Worm (Caenorhabditis elegans) whole organism, late embryonic: ENCODE measurements around the gene egl-21.

ENCODE experiments used
- C08G9.2 ChIP-seq: sonication (generic microtip); optimal IDR thresholded peaks from 2 replicates; lab custom pipeline; 2016; ENCODE audit warnings: mild to moderate bottlenecking, missing genetic modification characterization, moderate library complexity, missing compliant biosample characterization
- C38D4.7 ChIP-seq: fragments of 200-800 bp; sonication (Bioruptor generic); optimal IDR thresholded peaks from 2 replicates; lab custom pipeline; 2018; ENCODE audit warnings: mild to moderate bottlenecking, missing genetic modification characterization, moderate library complexity, missing compliant biosample characterization
- F13H6.1 ChIP-seq: sonication (generic microtip); optimal IDR thresholded peaks from 2 replicates; lab custom pipeline; 2016; ENCODE audit warnings: missing genetic modification characterization, missing compliant biosample characterization
- K02D7.2 ChIP-seq: sonication (generic microtip); optimal IDR thresholded peaks from 2 replicates; lab custom pipeline; 2017; ENCODE audit warnings: mild to moderate bottlenecking, missing genetic modification characterization, missing compliant biosample characterization
- Y22D7AL.16 ChIP-seq: sonication (generic microtip); optimal IDR thresholded peaks from 2 replicates; lab custom pipeline; 2016; ENCODE audit warnings: missing genetic modification characterization, missing compliant biosample characterization
- ama-1 ChIP-seq: fragments of 150-350 bp; optimal IDR thresholded peaks from 2 replicates; lab custom pipeline; 2014
- ceh-14 ChIP-seq: sonication (generic microtip); optimal IDR thresholded peaks from 2 replicates; lab custom pipeline; 2016; ENCODE audit warnings: missing genotype, missing genetic modification characterization, missing compliant biosample characterization
- ceh-19 ChIP-seq: fragments of 200-800 bp; sonication (Bioruptor generic); optimal IDR thresholded peaks from 2 replicates; lab custom pipeline; 2018; ENCODE audit warnings: mild to moderate bottlenecking, missing genetic modification characterization, missing compliant biosample characterization
- ceh-2 ChIP-seq: sonication (generic microtip); optimal IDR thresholded peaks from 2 replicates; lab custom pipeline; 2016; ENCODE audit warnings: missing genotype, missing genetic modification characterization, missing compliant biosample characterization
- ceh-22 ChIP-seq: sonication (generic microtip); optimal IDR thresholded peaks from 2 replicates; lab custom pipeline; 2017; ENCODE audit warnings: missing biosample characterization, missing genetic modification characterization
- ceh-31 ChIP-seq: sonication (generic microtip); optimal IDR thresholded peaks from 2 replicates; lab custom pipeline; 2016; ENCODE audit warnings: missing genetic modification characterization, missing compliant biosample characterization
- ceh-34 ChIP-seq: sonication (generic microtip); optimal IDR thresholded peaks from 2 replicates; lab custom pipeline; 2016; ENCODE audit warnings: mild to moderate bottlenecking, missing genetic modification characterization, missing compliant biosample characterization
- ceh-45 ChIP-seq: fragments of 200-800 bp; sonication (Bioruptor generic); IDR thresholded peaks from 2 replicates; pipeline ENCODE4 v1.3.6; 2022; ENCODE audit warnings: missing genetic modification reagents, missing genetic modification characterization, missing compliant biosample characterization
- ceh-48 ChIP-seq: sonication (generic microtip); optimal IDR thresholded peaks from 2 replicates; lab custom pipeline; 2016; ENCODE audit warnings: missing genetic modification characterization, inconsistent platforms, missing compliant biosample characterization
- ceh-6 ChIP-seq: fragments of 200-800 bp; sonication (Bioruptor generic); optimal IDR thresholded peaks from 2 replicates; lab custom pipeline; 2018; ENCODE audit warnings: mild to moderate bottlenecking, missing genetic modification characterization, missing compliant biosample characterization
- che-1 ChIP-seq: sonication (generic microtip); optimal IDR thresholded peaks from 2 replicates; lab custom pipeline; 2016; ENCODE audit warnings: mild to moderate bottlenecking, missing genetic modification characterization, missing compliant biosample characterization
- elt-2 ChIP-seq: sonication (generic microtip); optimal IDR thresholded peaks from 2 replicates; lab custom pipeline; 2016; ENCODE audit warnings: missing genetic modification reagents, missing genetic modification characterization, missing compliant biosample characterization
- elt-4 ChIP-seq: sonication (generic microtip); optimal IDR thresholded peaks from 2 replicates; lab custom pipeline; 2016; ENCODE audit warnings: missing genetic modification characterization, missing compliant biosample characterization
- ets-4 ChIP-seq: sonication (generic microtip); optimal IDR thresholded peaks from 2 replicates; lab custom pipeline; 2016; ENCODE audit warnings: missing genetic modification characterization, missing compliant biosample characterization
- gmeb-2 ChIP-seq: sonication (generic microtip); optimal IDR thresholded peaks from 2 replicates; lab custom pipeline; 2016; ENCODE audit warnings: missing genetic modification characterization, inconsistent platforms, missing compliant biosample characterization
- hlh-13 ChIP-seq: fragments of 200-800 bp; sonication (Bioruptor generic); optimal IDR thresholded peaks from 2 replicates; lab custom pipeline; 2018; ENCODE audit warnings: mild to moderate bottlenecking, missing genetic modification characterization, missing compliant biosample characterization
- hlh-6 ChIP-seq: sonication (generic microtip); optimal IDR thresholded peaks from 2 replicates; lab custom pipeline; 2016; ENCODE audit warnings: missing genotype, missing genetic modification characterization, missing compliant biosample characterization
- hlh-8 ChIP-seq: sonication (generic microtip); optimal IDR thresholded peaks from 2 replicates; lab custom pipeline; 2016; ENCODE audit warnings: missing genotype, missing genetic modification characterization, missing compliant biosample characterization
- lin-11 ChIP-seq: fragments of 200-800 bp; sonication (Bioruptor generic); optimal IDR thresholded peaks from 2 replicates; lab custom pipeline; 2018; ENCODE audit warnings: mild to moderate bottlenecking, missing genetic modification characterization, missing compliant biosample characterization
- madf-2 ChIP-seq: sonication (generic microtip); optimal IDR thresholded peaks from 2 replicates; lab custom pipeline; 2017; ENCODE audit warnings: missing genetic modification characterization, missing compliant biosample characterization
- mec-3 ChIP-seq: sonication (generic microtip); optimal IDR thresholded peaks from 2 replicates; lab custom pipeline; 2016; ENCODE audit warnings: borderline replicate concordance, missing genetic modification characterization, missing compliant biosample characterization
- nfya-1 ChIP-seq: sonication (generic microtip); optimal IDR thresholded peaks from 2 replicates; lab custom pipeline; 2017; ENCODE audit warnings: missing genetic modification characterization, mild to moderate bottlenecking, missing compliant biosample characterization, antibody characterized with exemption, moderate library complexity
- nhr-232 ChIP-seq: sonication (generic microtip); optimal IDR thresholded peaks from 2 replicates; lab custom pipeline; 2016; ENCODE audit warnings: missing genetic modification characterization, missing compliant biosample characterization
- npax-4 ChIP-seq: sonication (generic microtip); optimal IDR thresholded peaks from 2 replicates; lab custom pipeline; 2016; ENCODE audit warnings: missing genetic modification characterization, missing compliant biosample characterization
- pag-3 ChIP-seq: sonication (generic microtip); optimal IDR thresholded peaks from 2 replicates; lab custom pipeline; 2016; ENCODE audit warnings: missing compliant biosample characterization, missing genetic modification characterization, borderline replicate concordance
- pat-9 ChIP-seq: fragments of 200-800 bp; sonication (Bioruptor generic); optimal IDR thresholded peaks from 2 replicates; lab custom pipeline; 2018; ENCODE audit warnings: mild to moderate bottlenecking, missing genetic modification characterization, moderate library complexity, missing compliant biosample characterization
- pax-1 ChIP-seq: fragments of 150-350 bp; optimal IDR thresholded peaks from 2 replicates; lab custom pipeline; 2014; ENCODE audit warnings: missing biosample characterization, missing genetic modification characterization
- ref-2 ChIP-seq: sonication (generic microtip); optimal IDR thresholded peaks from 2 replicates; lab custom pipeline; 2016; ENCODE audit warnings: missing genetic modification characterization, missing compliant biosample characterization
- rnt-1 ChIP-seq: sonication (generic microtip); optimal IDR thresholded peaks from 2 replicates; lab custom pipeline; 2016; ENCODE audit warnings: missing genetic modification characterization, missing compliant biosample characterization
- sdc-2 ChIP-seq: sonication (generic microtip); optimal IDR thresholded peaks from 2 replicates; lab custom pipeline; 2016; ENCODE audit warnings: missing genotype, missing genetic modification characterization, missing compliant biosample characterization
- sox-4 ChIP-seq: sonication (generic microtip); optimal IDR thresholded peaks from 2 replicates; lab custom pipeline; 2017; ENCODE audit warnings: mild to moderate bottlenecking, missing genetic modification characterization, inconsistent platforms, missing compliant biosample characterization
- syd-9 ChIP-seq: sonication (generic microtip); optimal IDR thresholded peaks from 2 replicates; lab custom pipeline; 2016; ENCODE audit warnings: mild to moderate bottlenecking, missing genetic modification characterization, moderate library complexity, missing compliant biosample characterization
- tbx-2 ChIP-seq: sonication (generic microtip); optimal IDR thresholded peaks from 2 replicates; lab custom pipeline; 2016; ENCODE audit warnings: missing genetic modification characterization, missing compliant biosample characterization
- ttx-3 ChIP-seq: sonication (generic microtip); optimal IDR thresholded peaks from 2 replicates; lab custom pipeline; 2016; ENCODE audit warnings: missing genetic modification reagents, missing genetic modification characterization, missing compliant biosample characterization
- unc-86 ChIP-seq: sonication (generic microtip); optimal IDR thresholded peaks from 2 replicates; lab custom pipeline; 2016; ENCODE audit warnings: missing genetic modification characterization, missing compliant biosample characterization
- zip-5 ChIP-seq: sonication (generic microtip); optimal IDR thresholded peaks from 2 replicates; lab custom pipeline; 2016; ENCODE audit warnings: missing genetic modification characterization, missing compliant biosample characterization

egl-21 gene

DNA sequence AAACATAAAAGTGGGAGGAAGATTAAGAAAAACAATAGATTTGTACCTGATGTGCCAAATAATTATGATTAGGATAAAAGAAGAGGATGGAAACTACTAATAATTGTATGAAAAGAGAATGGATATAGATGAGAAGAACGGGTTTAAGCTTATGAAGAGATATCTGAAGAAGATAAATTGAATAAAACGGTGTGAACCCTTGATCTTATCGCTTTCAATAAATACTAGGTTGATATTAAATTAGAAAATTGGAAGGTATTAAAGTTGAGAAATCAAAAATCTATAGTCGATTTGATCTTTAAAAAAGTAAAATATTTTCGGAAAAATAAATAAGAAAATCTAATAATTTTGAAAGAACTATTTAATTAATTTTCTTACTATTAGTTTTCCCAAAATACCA, 31.8 kb downstream of the egl-21 start, which contains the start of gene F13B12.4:
F13B12.4 (minus strand) TSS at position 101 of the 400 bp plus-strand sequence.
- no peak for TF ChIP-seq ceh-34 (tag; lab: Kevin White, UChicago)
- TF ChIP-seq mec-3 (tag; lab: Kevin White, UChicago): no peak
- no peak for TF ChIP-seq ttx-3 (tag; lab: Kevin White, UChicago)
- TF ChIP-seq elt-4 (tag; lab: Kevin White, UChicago): no peak
- TF ChIP-seq rnt-1 (tag; lab: Kevin White, UChicago): no peak
- TF ChIP-seq ceh-6 (GFP tag; lab: Kevin White, UChicago): no peak
- TF ChIP-seq pax-1 (tag; lab: Kevin White, UChicago): no peak
- TF ChIP-seq madf-2 (tag; lab: Kevin White, UChicago): no peak
- no peak for TF ChIP-seq C38D4.7
- TF ChIP-seq npax-4: no peak
- no peak for TF ChIP-seq zip-5 (tag; lab: Kevin White, UChicago)
- TF ChIP-seq Y22D7AL.16 (tag; lab: Kevin White, UChicago): no peak
- TF ChIP-seq unc-86 (tag; lab: Kevin White, UChicago): no peak
- no peak for TF ChIP-seq sox-4
- TF ChIP-seq hlh-8 (tag; lab: Kevin White, UChicago): no peak
- no peak for TF ChIP-seq C08G9.2 (tag; lab: Kevin White, UChicago)

- TF ChIP-seq ceh-6 (GFP tag; lab: Kevin White, UChicago): no peak
- no peak for TF ChIP-seq ceh-48 (tag; lab: Kevin White, UChicago)
These were observed 38.1 kb downstream of the egl-21 start, which contains the start of gene F13B12.7 for ce11 chrIV:10443510-10443909. TSS of gene F13B12.7 (plus strand) at chrIV:10443810.

- TF ChIP-seq npax-4 (no peak), syd-9 (no peak), ama-1 (lab: Kevin White, UChicago) (no peak), ceh-19 (GFP tag; lab: Kevin White, UChicago) (no peak), hlh-6 (tag; lab: Kevin White, UChicago) (no peak), sdc-2 (tag; lab: Kevin White, UChicago) (no peak), che-1 (no peak), gmeb-2 (tag; lab: Kevin White, UChicago) (no peak), pat-9 (tag; lab: Kevin White, UChicago) (no peak), hlh-13 (GFP tag; lab: Kevin White, UChicago) (no peak), elt-2 (tag; lab: Kevin White, UChicago) (no peak), lin-11 (tag; lab: Kevin White, UChicago) (no peak)
- TF ChIP-seq, all 69 proteins: peak for 0
These were observed 38.7 kb downstream of the egl-21 start for ce11 chrIV:10442904-10443303.

ce11 chrIV:10438901-10439300, 42.7 kb downstream of the egl-21 start, which contains the start of gene F13B12.3:
TSS of gene F13B12.3 (plus strand) at chrIV:10439123.
- peak; percentile 38 for TF ChIP-seq elt-2 (tag; lab: Kevin White, UChicago)
- TF ChIP-seq ets-4 (tag; lab: Kevin White, UChicago): no peak

ce11 chrIV:10437114-10437513, 44.5 kb downstream of the egl-21 start:
- TF ChIP-seq F13H6.1 (tag; lab: Kevin White, UChicago): no peak
- no peak for TF ChIP-seq hlh-13 (GFP tag; lab: Kevin White, UChicago)
- TF ChIP-seq ceh-22: no peak
- no peak for TF ChIP-seq ceh-2 (tag; lab: Kevin White, UChicago)
- TF ChIP-seq nfya-1 (tag; lab: Kevin White, UChicago): no peak
- no peak for TF ChIP-seq ceh-31 (tag; lab: Kevin White, UChicago)
- TF ChIP-seq gmeb-2 (tag; lab: Kevin White, UChicago): no peak
- no peak for TF ChIP-seq pag-3 (tag; lab: Kevin White, UChicago)
- no peak for TF ChIP-seq ceh-45 (GFP tag; lab: Robert Waterston, UW)
- no peak for TF ChIP-seq hlh-6 (tag; lab: Kevin White, UChicago)
- no peak for TF ChIP-seq nhr-232 (tag; lab: Kevin White, UChicago)
- TF ChIP-seq tbx-2: no peak
- no peak for TF ChIP-seq ref-2 (tag; lab: Kevin White, UChicago)
- TF ChIP-seq C08G9.2 (tag; lab: Kevin White, UChicago): no peak
- no peak for TF ChIP-seq rnt-1 (tag; lab: Kevin White, UChicago)
- no peak for TF ChIP-seq madf-2 (tag; lab: Kevin White, UChicago)
- TF ChIP-seq ceh-14: no peak
- no peak for TF ChIP-seq K02D7.2 (tag; lab: Kevin White, UChicago)
- TF ChIP-seq, all 69 proteins: peak for 0
